Fruit fly (Drosophila melanogaster): ENCODE results near the gene CG13040.

- no peak for TF ChIP-seq CTCF (optimal IDR thresholded peaks at IDR 0.05)
- TF ChIP-seq CG8478 (optimal IDR thresholded peaks at IDR 0.05), result no peak
Measured at dm6 chr3L:16305820-16306650, 20.5 kb downstream of the CG13040 start, which contains the start of the genes CG13043 and CG13063.

Data from S2 (cell line).